Fruit fly (Drosophila melanogaster) Kc167 (cell line): ENCODE data around the gene Mvb12.

ENCODE experiments used
- Myc ChIP-seq: fragments of >200 bp; optimal IDR thresholded peaks from 2 replicates; lab custom pipeline; 2017; ENCODE audit warnings: missing external identifiers
- Sin3A ChIP-seq: fragments of >200 bp; optimal IDR thresholded peaks from 2 replicates; lab custom pipeline; 2018; ENCODE audit warnings: missing external identifiers
- h ChIP-seq: fragments of >200 bp; optimal IDR thresholded peaks from 3 replicates; lab custom pipeline; 2018; ENCODE audit warnings: missing external identifiers
- insv ChIP-seq: fragments of >200 bp; optimal IDR thresholded peaks from 3 replicates; lab custom pipeline; 2018; ENCODE audit warnings: missing external identifiers
- psq ChIP-seq: fragments of >200 bp; optimal IDR thresholded peaks from 2 replicates; lab custom pipeline; 2017; ENCODE audit warnings: missing external identifiers
- ttk ChIP-seq: sonication (Bioruptor generic); optimal IDR thresholded peaks from 2 replicates; lab custom pipeline; 2017; ENCODE audit warnings: missing external identifiers

DNA sequence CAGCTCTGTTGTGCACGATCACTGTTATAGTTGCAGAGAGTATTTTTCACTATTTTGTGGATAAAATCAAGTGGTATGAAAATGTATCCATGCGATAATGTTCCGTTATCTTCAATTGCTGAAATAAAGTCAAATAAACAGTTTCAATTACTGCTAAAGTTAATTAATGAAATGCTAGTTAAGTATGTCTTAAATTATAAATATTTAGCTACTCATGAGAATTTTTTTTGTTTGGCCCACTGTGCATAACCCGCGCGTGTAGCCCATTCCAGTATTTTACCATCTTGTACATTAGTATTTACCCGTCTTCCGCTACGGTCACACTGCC is 15.7 kb downstream of the Mvb12 start, which contains the start of gene Ada3:
- TF ChIP-seq insv (lab: Kevin White, UChicago), result no peak
- no peak for TF ChIP-seq psq (lab: Kevin White, UChicago)
- TF ChIP-seq Sin3A (lab: Kevin White, UChicago), result no peak
- TF ChIP-seq ttk (lab: Kevin White, UChicago), result no peak
- no peak for TF ChIP-seq h
- TF ChIP-seq Myc (lab: Kevin White, UChicago), result no peak
